Fruit fly (Drosophila melanogaster): ENCODE results near the gene Npc2c.

DNA sequence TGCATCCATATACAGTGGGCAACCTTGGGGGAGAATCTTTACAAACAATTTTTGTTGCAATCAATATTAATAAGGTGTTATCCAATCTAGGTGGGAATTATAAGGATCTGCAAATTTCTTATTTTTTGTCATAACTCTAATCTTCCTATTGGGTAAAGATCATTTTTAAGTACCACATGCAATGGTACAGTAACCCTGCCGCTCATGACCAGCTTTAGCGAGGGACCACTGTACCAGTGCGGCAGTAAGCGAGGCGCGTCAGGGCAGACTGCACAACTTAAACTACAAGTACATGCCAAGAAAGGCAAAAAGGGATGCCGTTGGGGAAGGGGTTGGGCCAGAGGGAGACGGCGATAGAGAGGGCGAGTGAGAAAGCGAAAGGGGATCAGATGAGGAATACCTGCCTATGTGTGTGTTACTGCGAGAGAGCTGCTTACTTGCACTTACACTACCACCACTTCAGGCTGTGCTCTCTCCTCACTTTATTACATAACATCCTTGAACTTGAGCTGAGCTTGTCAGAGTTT, 22.6 kb downstream of the Npc2c start:
- no peak for TF ChIP-seq Dll (optimal IDR thresholded peaks at IDR 0.05)
- TF ChIP-seq pan (optimal IDR thresholded peaks at IDR 0.05) = no peak
